Fruit fly (Drosophila melanogaster): ENCODE data around the gene CG4218.

Gene CG4218

dm6 chr2L:14505004-14505835 is 43.7 kb downstream of the CG4218 start:
- TF ChIP-seq CTCF (optimal IDR thresholded peaks at IDR 0.05) (no peak), CG8478 (optimal IDR thresholded peaks at IDR 0.05) (no peak)

- no peak for TF ChIP-seq CG8478 (optimal IDR thresholded peaks at IDR 0.05)
Observed at dm6 chr2L:14503584-14503983, 45.3 kb downstream of the CG4218 start.

- no peak for TF ChIP-seq CTCF (optimal IDR thresholded peaks at IDR 0.05)
- no peak for TF ChIP-seq CG8478 (optimal IDR thresholded peaks at IDR 0.05)
Observed at dm6 chr2L:14502578-14503426, 46.1 kb downstream of the CG4218 start.

dm6 chr2L:14501132-14501954 is 47.6 kb downstream of the CG4218 start:
- TF ChIP-seq CTCF (optimal IDR thresholded peaks at IDR 0.05) (no peak), CG8478 (optimal IDR thresholded peaks at IDR 0.05) (no peak)

- no peak for TF ChIP-seq CG8478 (optimal IDR thresholded peaks at IDR 0.05)
- TF ChIP-seq CTCF (optimal IDR thresholded peaks at IDR 0.05), result no peak
Observed at dm6 chr2L:14500383-14500782, 48.5 kb downstream of the CG4218 start.

dm6 chr2L:14499497-14499896 is 49.4 kb downstream of the CG4218 start:
- no peak for TF ChIP-seq CTCF (optimal IDR thresholded peaks at IDR 0.05)
- no peak for TF ChIP-seq CG8478 (optimal IDR thresholded peaks at IDR 0.05)

dm6 chr2L:14499078-14499477 is 49.8 kb downstream of the CG4218 start:
- no peak for TF ChIP-seq CG8478 (optimal IDR thresholded peaks at IDR 0.05)
- TF ChIP-seq CTCF (optimal IDR thresholded peaks at IDR 0.05), result no peak

dm6 chr2L:14498445-14499062 is 50.4 kb downstream of the CG4218 start:
- no peak for TF ChIP-seq CG8478 (optimal IDR thresholded peaks at IDR 0.05)
- no peak for TF ChIP-seq CTCF (optimal IDR thresholded peaks at IDR 0.05)

Measured in S2 (cell line).